Worm (Caenorhabditis elegans) whole organism, mixed stage, embryonic: ENCODE results near the gene rps-23.

Experiments
- M03D4.4 ChIP-seq: sonication (generic microtip); optimal IDR thresholded peaks from 2 replicates; lab custom pipeline; 2017; ENCODE audit warnings: mild to moderate bottlenecking, missing genetic modification characterization, missing compliant biosample characterization
- bed-3 ChIP-seq: fragments of 200-800 bp; sonication (Bioruptor generic); optimal IDR thresholded peaks from 3 replicates; lab custom pipeline; 2018; ENCODE audit warnings: mild to moderate bottlenecking, missing genetic modification characterization, moderate library complexity, missing compliant biosample characterization
- blmp-1 ChIP-seq: fragments of 150-350 bp; optimal IDR thresholded peaks from 2 replicates; lab custom pipeline; 2014; ENCODE audit warnings: missing biosample characterization, missing genetic modification characterization
- ceh-39 ChIP-seq: fragments of 150-350 bp; optimal IDR thresholded peaks from 2 replicates; lab custom pipeline; 2014; ENCODE audit warnings: missing biosample characterization, missing genetic modification characterization
- ceh-83 ChIP-seq: fragments of 200-800 bp; sonication (Bioruptor generic); optimal IDR thresholded peaks from 2 replicates; lab custom pipeline; 2018; ENCODE audit warnings: mild to moderate bottlenecking, missing genetic modification characterization, missing compliant biosample characterization
- cnd-1 ChIP-seq: fragments of 200-800 bp; sonication (Bioruptor generic); optimal IDR thresholded peaks from 2 replicates; lab custom pipeline; 2018; ENCODE audit warnings: mild to moderate bottlenecking, missing genetic modification characterization, missing compliant biosample characterization
- drap-1 ChIP-seq: fragments of 200-800 bp; sonication (Bioruptor generic); optimal IDR thresholded peaks from 3 replicates; lab custom pipeline; 2018; ENCODE audit warnings: mild to moderate bottlenecking, missing genetic modification characterization, missing compliant biosample characterization
- elt-1 ChIP-seq: sonication (generic microtip); optimal IDR thresholded peaks from 2 replicates; lab custom pipeline; 2017; ENCODE audit warnings: missing genetic modification characterization, mild to moderate bottlenecking, missing compliant biosample characterization, antibody characterized with exemption, moderate library complexity, borderline replicate concordance; ENCODE audit not compliant: insufficient read depth
- elt-3 ChIP-seq: fragments of 150-350 bp; optimal IDR thresholded peaks from 2 replicates; lab custom pipeline; 2014; ENCODE audit warnings: missing biosample characterization, missing genetic modification characterization
- ham-2 ChIP-seq: fragments of 200-800 bp; sonication (Bioruptor generic); optimal IDR thresholded peaks from 2 replicates; lab custom pipeline; 2018; ENCODE audit warnings: mild to moderate bottlenecking, missing genetic modification characterization, missing compliant biosample characterization
- hlh-1 ChIP-seq: fragments of 150-350 bp; optimal IDR thresholded peaks from 2 replicates; lab custom pipeline; 2014; ENCODE audit warnings: missing biosample characterization, missing genetic modification reagents, missing genetic modification characterization
- lin-32 ChIP-seq: fragments of 200-800 bp; sonication (Bioruptor generic); optimal IDR thresholded peaks from 2 replicates; lab custom pipeline; 2018; ENCODE audit warnings: mild to moderate bottlenecking, missing genetic modification characterization, missing compliant biosample characterization
- lsy-2 ChIP-seq: fragments of 150-350 bp; optimal IDR thresholded peaks from 2 replicates; lab custom pipeline; 2014; ENCODE audit warnings: missing biosample characterization, missing genetic modification characterization
- mab-5 ChIP-seq: fragments of 150-350 bp; optimal IDR thresholded peaks from 2 replicates; lab custom pipeline; 2014; ENCODE audit warnings: missing biosample characterization, missing genetic modification characterization
- mep-1 ChIP-seq: fragments of 150-350 bp; optimal IDR thresholded peaks from 2 replicates; lab custom pipeline; 2017; ENCODE audit warnings: missing biosample characterization, missing genetic modification reagents, missing genetic modification characterization, inconsistent platforms
- mls-2 ChIP-seq: sonication (generic microtip); optimal IDR thresholded peaks from 2 replicates; lab custom pipeline; 2016; ENCODE audit warnings: mild to moderate bottlenecking, missing genetic modification characterization, moderate library complexity, missing compliant biosample characterization
- nhr-12 ChIP-seq: fragments of 150-350 bp; optimal IDR thresholded peaks from 2 replicates; lab custom pipeline; 2014; ENCODE audit warnings: missing biosample characterization, missing genetic modification characterization
- nhr-2 ChIP-seq: fragments of 150-350 bp; optimal IDR thresholded peaks from 2 replicates; lab custom pipeline; 2014; ENCODE audit warnings: missing biosample characterization, missing genetic modification characterization
- nhr-237 ChIP-seq: fragments of 150-350 bp; optimal IDR thresholded peaks from 2 replicates; lab custom pipeline; 2014; ENCODE audit warnings: missing biosample characterization, missing genetic modification characterization
- nhr-76 ChIP-seq: sonication (generic microtip); optimal IDR thresholded peaks from 2 replicates; lab custom pipeline; 2017; ENCODE audit warnings: missing biosample characterization, missing genetic modification characterization
- sem-2 ChIP-seq: fragments of 200-800 bp; sonication (Bioruptor generic); optimal IDR thresholded peaks from 2 replicates; lab custom pipeline; 2018; ENCODE audit warnings: mild to moderate bottlenecking, missing genetic modification characterization, missing compliant biosample characterization
- snpc-4 ChIP-seq: fragments of 150-350 bp; optimal IDR thresholded peaks from 2 replicates; lab custom pipeline; 2014; ENCODE audit warnings: missing biosample characterization, missing genetic modification characterization
- sptf-1 ChIP-seq: sonication (generic microtip); optimal IDR thresholded peaks from 2 replicates; lab custom pipeline; 2017; ENCODE audit warnings: mild to moderate bottlenecking, missing genetic modification characterization, moderate library complexity, missing compliant biosample characterization
- tbx-8 ChIP-seq: fragments of 200-800 bp; sonication (Bioruptor generic); optimal IDR thresholded peaks from 2 replicates; lab custom pipeline; 2018; ENCODE audit warnings: mild to moderate bottlenecking, missing genetic modification characterization, moderate library complexity, missing compliant biosample characterization
- unc-120 ChIP-seq: sonication (generic microtip); optimal IDR thresholded peaks from 2 replicates; lab custom pipeline; 2017; ENCODE audit warnings: missing genetic modification characterization, missing compliant biosample characterization; ENCODE audit not compliant: poor library complexity, severe bottlenecking
- unc-39 ChIP-seq: fragments of 150-350 bp; optimal IDR thresholded peaks from 2 replicates; lab custom pipeline; 2014; ENCODE audit warnings: missing biosample characterization, missing genetic modification characterization
- unc-62 ChIP-seq: fragments of 150-350 bp; optimal IDR thresholded peaks from 2 replicates; lab custom pipeline; 2014; ENCODE audit warnings: missing biosample characterization, missing genetic modification reagents, missing genetic modification characterization
- zip-8 ChIP-seq: fragments of 150-350 bp; optimal IDR thresholded peaks from 2 replicates; lab custom pipeline; 2014; ENCODE audit warnings: missing biosample characterization, missing genetic modification characterization
- ztf-11 ChIP-seq: fragments of 150-350 bp; optimal IDR thresholded peaks from 2 replicates; lab custom pipeline; 2014; ENCODE audit warnings: missing biosample characterization, missing genetic modification characterization

The rps-23 gene

DNA sequence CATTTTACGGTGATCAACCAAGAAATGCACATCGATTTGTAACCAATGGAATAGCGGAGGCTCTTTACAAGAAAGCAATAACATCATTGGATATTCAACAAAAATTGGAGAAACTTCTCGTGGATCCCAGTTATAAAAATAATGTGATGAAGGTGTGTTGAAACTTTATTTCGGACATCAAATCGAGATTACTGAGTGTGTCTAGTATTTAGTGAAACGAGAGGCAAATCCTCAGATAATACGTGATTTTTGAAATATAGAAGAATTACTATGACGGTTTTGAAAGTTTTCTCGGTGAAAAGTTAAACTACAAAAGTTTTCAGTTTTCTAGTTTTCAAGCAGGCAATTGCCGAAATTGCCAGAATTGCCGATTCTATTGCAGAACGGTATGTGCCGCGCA lies 40.9 kb upstream of the rps-23 start:
- no peak for TF ChIP-seq sptf-1 (tag; lab: Kevin White, UChicago)

DNA sequence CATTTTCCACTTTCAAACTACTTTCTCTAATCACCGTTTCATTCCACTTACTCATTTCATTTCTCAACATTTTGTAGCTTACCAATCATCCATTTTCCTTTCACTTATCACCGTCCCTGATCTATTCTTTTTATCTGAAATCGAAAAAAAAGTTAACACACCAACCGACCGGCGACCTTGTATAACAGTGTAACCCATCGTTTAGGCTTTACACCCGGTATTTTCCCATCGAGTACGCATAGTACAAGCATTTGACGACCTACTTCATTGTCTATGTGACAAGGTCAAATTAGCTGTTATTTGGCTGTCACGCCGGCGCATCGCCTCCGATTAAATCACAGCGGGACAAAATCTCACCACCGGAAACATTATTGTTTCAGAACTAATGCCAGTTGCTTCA lies 38.7 kb upstream of the rps-23 start:
- TF ChIP-seq lin-32 (GFP tag; lab: Kevin White, UChicago) (no peak), nhr-237 (tag; lab: Kevin White, UChicago) (no peak), sem-2 (GFP tag; lab: Kevin White, UChicago) (no peak), mls-2 (tag; lab: Kevin White, UChicago) (no peak), mep-1 (tag; lab: Kevin White, UChicago) (no peak), M03D4.4 (no peak), ceh-39 (tag; lab: Kevin White, UChicago) (no peak), sptf-1 (tag; lab: Kevin White, UChicago) (no peak), snpc-4 (no peak), unc-39 (no peak), unc-120 (tag; lab: Kevin White, UChicago) (no peak), elt-3 (no peak), blmp-1 (tag; lab: Kevin White, UChicago) (no peak), unc-62 (GFP tag; lab: Kevin White, UChicago) (no peak), nhr-12 (no peak), ham-2 (GFP tag; lab: Kevin White, UChicago) (no peak)

DNA sequence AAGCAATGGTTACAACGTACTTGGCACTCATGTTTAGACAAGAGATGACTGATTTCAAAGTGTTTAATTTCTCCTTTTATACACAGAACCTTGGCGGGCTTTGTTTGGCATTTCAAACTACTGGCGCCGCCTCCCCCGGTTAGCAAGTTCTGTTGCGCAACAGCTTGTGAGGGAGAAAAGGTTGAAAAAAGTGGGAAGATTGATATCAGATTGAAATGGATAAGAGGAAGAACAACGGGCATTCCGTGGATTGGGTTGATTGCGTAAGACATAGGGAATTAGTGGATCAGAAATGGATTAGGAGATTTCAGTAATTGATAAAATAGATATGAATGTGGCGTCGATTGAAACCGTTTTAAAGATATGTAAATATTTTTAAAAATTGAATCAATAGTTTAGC lies 37.6 kb upstream of the rps-23 start, which contains the start of gene col-130:
col-130 (minus strand) TSS at position 50 of the 400 bp plus-strand sequence.
- no peak for TF ChIP-seq unc-120 (tag; lab: Kevin White, UChicago)
- TF ChIP-seq zip-8 = peak; percentile 94

DNA sequence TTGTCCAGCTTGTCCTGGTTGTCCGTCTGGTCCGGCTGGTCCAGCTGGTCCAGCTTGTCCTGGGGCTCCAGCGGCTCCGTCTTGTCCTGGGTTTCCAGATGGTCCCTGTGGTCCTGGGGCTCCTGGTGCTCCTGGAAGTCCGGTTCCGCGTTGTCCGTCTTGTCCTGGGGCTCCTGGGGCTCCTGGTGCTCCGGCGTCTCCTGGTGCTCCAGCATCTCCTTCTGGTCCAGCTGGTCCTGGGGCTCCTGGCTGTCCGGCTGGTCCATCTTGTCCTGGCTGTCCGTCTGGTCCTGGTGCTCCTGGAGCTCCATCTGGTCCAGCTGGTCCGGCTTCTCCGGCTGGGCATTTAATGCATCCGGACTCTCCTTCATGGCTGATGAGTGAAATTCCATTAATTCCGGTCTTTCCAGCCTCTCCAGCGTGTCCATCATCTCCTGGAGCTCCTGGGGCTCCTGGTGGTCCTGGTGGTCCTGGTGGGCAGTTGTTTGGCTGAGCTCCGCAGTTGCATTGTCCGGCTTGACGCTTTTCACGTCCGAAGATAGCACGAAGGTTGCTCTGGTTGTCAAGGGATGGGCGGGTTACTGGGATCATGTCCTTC lies 36.9 kb upstream of the rps-23 start:
- TF ChIP-seq hlh-1 (tag; lab: Kevin White, UChicago) = no peak
- TF ChIP-seq lsy-2 (tag; lab: Kevin White, UChicago) = no peak
- no peak for TF ChIP-seq nhr-2 (tag; lab: Kevin White, UChicago)
- no peak for TF ChIP-seq cnd-1 (tag; lab: Kevin White, UChicago)
- TF ChIP-seq sptf-1 (tag; lab: Kevin White, UChicago) = peak; percentile 33
- no peak for TF ChIP-seq ztf-11

DNA sequence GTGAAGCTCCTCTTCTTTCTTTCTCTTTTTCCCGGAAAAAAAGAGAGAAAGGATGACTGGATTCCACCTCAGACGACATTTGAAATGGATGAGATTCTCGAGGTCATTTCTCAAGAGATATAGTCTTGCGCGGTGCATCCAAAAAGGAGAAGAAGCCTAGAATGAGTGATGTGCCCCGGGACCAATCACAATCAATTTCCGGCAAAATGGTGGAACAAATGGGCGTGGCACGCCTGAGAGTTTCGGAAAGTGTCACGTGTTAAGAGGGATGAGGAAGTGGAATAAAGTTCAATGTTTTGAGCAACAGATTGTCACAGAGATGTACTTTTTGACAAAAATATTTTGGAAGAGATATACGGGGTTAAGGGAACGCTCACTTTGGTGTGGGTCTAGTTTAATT lies 34.7 kb upstream of the rps-23 start:
- TF ChIP-seq zip-8 (no peak), nhr-76 (tag; lab: Kevin White, UChicago) (no peak), drap-1 (GFP tag; lab: Kevin White, UChicago) (no peak), unc-120 (tag; lab: Kevin White, UChicago) (no peak), sem-2 (GFP tag; lab: Kevin White, UChicago) (no peak), bed-3 (GFP tag; lab: Kevin White, UChicago) (no peak), M03D4.4 (no peak), snpc-4 (no peak), unc-39 (no peak), lin-32 (GFP tag; lab: Kevin White, UChicago) (no peak), mep-1 (tag; lab: Kevin White, UChicago) (no peak), ceh-83 (GFP tag; lab: Kevin White, UChicago) (no peak), mls-2 (tag; lab: Kevin White, UChicago) (no peak), nhr-12 (no peak), mab-5 (tag; lab: Kevin White, UChicago) (no peak)

DNA sequence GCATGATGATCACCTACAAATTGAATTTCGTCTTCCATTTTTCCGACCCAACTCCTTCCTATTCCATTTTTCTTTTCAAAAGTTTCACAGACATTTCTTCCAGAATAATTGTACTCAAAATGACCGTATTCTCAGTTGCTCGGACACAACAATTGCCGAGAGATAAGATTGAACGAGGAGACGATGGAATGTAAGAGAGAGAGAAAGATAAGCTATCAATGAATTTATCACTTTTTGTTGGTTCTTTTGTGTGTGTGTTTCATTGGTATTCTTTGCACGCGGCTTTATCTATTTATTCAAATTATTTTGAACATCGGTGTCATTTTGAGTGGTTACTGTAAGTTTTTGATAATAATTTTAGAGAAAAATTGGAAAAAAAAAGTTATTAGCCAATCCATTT lies 29.6 kb upstream of the rps-23 start, which contains the start of gene ugt-65:
ugt-65 (plus strand) TSS at position 229 of the 400 bp plus-strand sequence.
- TF ChIP-seq nhr-2 (tag; lab: Kevin White, UChicago) = no peak
- no peak for TF ChIP-seq tbx-8
- TF ChIP-seq elt-1 = no peak
